ENCODE assay signal across 3 fruit fly cellular contexts in the genomic region with DNA sequence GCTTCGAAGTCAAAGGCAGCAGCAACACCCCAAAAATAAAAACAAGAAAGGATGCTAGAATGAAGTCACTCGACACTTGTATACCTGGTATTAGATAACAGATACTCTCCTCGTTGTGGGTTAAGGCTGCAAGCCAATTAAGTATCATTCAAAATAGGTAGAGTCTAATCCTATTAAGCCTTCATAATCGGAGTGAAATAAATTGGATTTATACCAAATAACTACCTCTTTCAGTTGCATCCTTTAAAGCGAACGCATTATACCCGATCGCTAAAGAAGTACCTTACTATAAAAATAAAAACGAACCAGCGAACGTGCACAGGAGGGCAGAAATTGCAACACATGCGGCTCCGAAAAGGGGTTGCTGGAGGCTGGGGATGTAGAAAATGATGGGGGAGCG.
TF ChIP-seq lines count a peak whose summit lies in the region.

No protein-coding gene starts in this region.

TF ChIP-seq in whole organism, prepupa, 60 proteins besides CTCF, POLR2A, EP300 and RAD21 (continues in another document):
- TF ChIP-seq CG7368 (GFP tag; optimal IDR thresholded peaks at IDR 0.05; lab: Kevin White, UChicago) (peak; percentile 0), Met (GFP tag; optimal IDR thresholded peaks at IDR 0.05; lab: Kevin White, UChicago) (peak; percentile 12), eg (GFP tag; IDR thresholded peaks at IDR 0.05; lab: Robert Waterston, UW) (peak; percentile 5; the same call in 1 of the 3 replicates), Hr4 (GFP tag; optimal IDR thresholded peaks at IDR 0.05; lab: Kevin White, UChicago) (no peak), CG15336 (GFP tag; IDR thresholded peaks at IDR 0.05; lab: Robert Waterston, UW) (no peak), CG6808 (GFP tag; optimal IDR thresholded peaks at IDR 0.05; lab: Kevin White, UChicago) (peak; percentile 15), CG6792 (GFP tag; optimal IDR thresholded peaks at IDR 0.05; lab: Kevin White, UChicago) (no peak), fd59A (GFP tag; optimal IDR thresholded peaks at IDR 0.05; lab: Kevin White, UChicago) (peak; percentile 1), ss (GFP tag; optimal IDR thresholded peaks at IDR 0.05; lab: Kevin White, UChicago) (peak in 1 of 2 experiments; percentile 41), Ets96B (tag; optimal IDR thresholded peaks at IDR 0.05; lab: Kevin White, UChicago) (peak; percentile 41), Eip75B (GFP tag; optimal IDR thresholded peaks at IDR 0.05; lab: Kevin White, UChicago) (peak; percentile 5), CG8632 (GFP tag; optimal IDR thresholded peaks at IDR 0.05; lab: Kevin White, UChicago) (peak; percentile 10), vri (GFP tag; optimal IDR thresholded peaks at IDR 0.05; lab: Kevin White, UChicago) (no peak), CG10669 (GFP tag; optimal IDR thresholded peaks at IDR 0.05; lab: Kevin White, UChicago) (peak; percentile 25), Hr38 (GFP tag; optimal IDR thresholded peaks at IDR 0.05; lab: Kevin White, UChicago) (no peak), CG9139 (GFP tag; optimal IDR thresholded peaks at IDR 0.05; lab: Kevin White, UChicago) (no peak), dsx (GFP tag; optimal IDR thresholded peaks at IDR 0.05; lab: Kevin White, UChicago; ENCODE audit: poor library complexity, severe bottlenecking) (no peak), Smox (GFP tag; optimal IDR thresholded peaks at IDR 0.05; lab: Kevin White, UChicago) (no peak), acj6 (GFP tag; optimal IDR thresholded peaks at IDR 0.05; lab: Kevin White, UChicago) (peak; percentile 20), CG6163 (GFP tag; IDR thresholded peaks at IDR 0.05; lab: Robert Waterston, UW) (peak; percentile 43; the same call in 1 of the 3 replicates), salr (GFP tag; optimal IDR thresholded peaks at IDR 0.05; lab: Kevin White, UChicago) (peak in 1 of 2 experiments; percentile 10), CG32006 (GFP tag; optimal IDR thresholded peaks at IDR 0.05; lab: Kevin White, UChicago) (no peak), Eip78C (GFP tag; lab: Kevin White, UChicago) (peak; percentile 85), CG10631 (GFP tag; optimal IDR thresholded peaks at IDR 0.05; lab: Kevin White, UChicago) (peak; percentile 16), CG3919 (GFP tag; optimal IDR thresholded peaks at IDR 0.05; lab: Kevin White, UChicago) (no peak), CG16779 (tag; optimal IDR thresholded peaks at IDR 0.05; lab: Kevin White, UChicago) (no peak), OdsH (GFP tag; optimal IDR thresholded peaks at IDR 0.05; lab: Kevin White, UChicago) (peak; percentile 15), Hr39 (GFP tag; optimal IDR thresholded peaks at IDR 0.05; lab: Kevin White, UChicago) (peak; percentile 8), topi (GFP tag; optimal IDR thresholded peaks at IDR 0.05; lab: Kevin White, UChicago) (peak; percentile 5)

TF ChIP-seq in whole organism, pupa, 21 proteins besides CTCF, POLR2A, EP300 and RAD21:
- TF ChIP-seq CG34367 (tag; optimal IDR thresholded peaks at IDR 0.05; lab: Kevin White, UChicago) (peak; percentile 41), CG10348 (GFP tag; IDR thresholded peaks at IDR 0.05; lab: Robert Waterston, UW) (no peak), EcR (GFP tag; optimal IDR thresholded peaks at IDR 0.05; lab: Kevin White, UChicago) (peak; percentile 46), CG8159 (tag; optimal IDR thresholded peaks at IDR 0.05; lab: Kevin White, UChicago) (peak; percentile 46), Pif1A (GFP tag; optimal IDR thresholded peaks at IDR 0.05; lab: Kevin White, UChicago) (no peak)

TF ChIP-seq in whole organism, wandering third instar larva, 38 proteins besides CTCF, POLR2A, EP300 and RAD21:
- TF ChIP-seq psq (GFP tag; optimal IDR thresholded peaks at IDR 0.05; lab: Kevin White, UChicago) (peak; percentile 21), Sp1 (GFP tag; optimal IDR thresholded peaks at IDR 0.05; lab: Kevin White, UChicago) (no peak)
